Worm (Caenorhabditis elegans) whole organism, late embryonic: ENCODE results near the gene grl-10.

Experiments used
- C38D4.7 ChIP-seq: fragments of 200-800 bp; sonication (Bioruptor generic); optimal IDR thresholded peaks from 2 replicates; lab custom pipeline; 2018; ENCODE audit warnings: mild to moderate bottlenecking, missing genetic modification characterization, moderate library complexity, missing compliant biosample characterization
- F13H6.1 ChIP-seq: sonication (generic microtip); optimal IDR thresholded peaks from 2 replicates; lab custom pipeline; 2016; ENCODE audit warnings: missing genetic modification characterization, missing compliant biosample characterization
- K09A11.1 ChIP-seq: sonication (generic microtip); optimal IDR thresholded peaks from 2 replicates; lab custom pipeline; 2017; ENCODE audit warnings: antibody characterized with exemption, mild to moderate bottlenecking, missing genetic modification characterization, missing compliant biosample characterization; ENCODE audit not compliant: insufficient read depth
- T23F11.4 ChIP-seq: fragments of 200-800 bp; sonication (Bioruptor generic); optimal IDR thresholded peaks from 2 replicates; lab custom pipeline; 2018; ENCODE audit warnings: mild to moderate bottlenecking, missing genetic modification characterization, missing compliant biosample characterization
- Y22D7AL.16 ChIP-seq: sonication (generic microtip); optimal IDR thresholded peaks from 2 replicates; lab custom pipeline; 2016; ENCODE audit warnings: missing genetic modification characterization, missing compliant biosample characterization
- ahr-1 ChIP-seq: sonication (generic microtip); optimal IDR thresholded peaks from 2 replicates; lab custom pipeline; 2016; ENCODE audit warnings: missing genetic modification characterization, missing compliant biosample characterization
- ceh-18 ChIP-seq: sonication (generic microtip); optimal IDR thresholded peaks from 2 replicates; lab custom pipeline; 2016; ENCODE audit warnings: missing genetic modification characterization, missing compliant biosample characterization
- ceh-24 ChIP-seq: sonication (generic microtip); optimal IDR thresholded peaks from 2 replicates; lab custom pipeline; 2016; ENCODE audit warnings: mild to moderate bottlenecking, missing genetic modification characterization, missing compliant biosample characterization
- ceh-31 ChIP-seq: sonication (generic microtip); optimal IDR thresholded peaks from 2 replicates; lab custom pipeline; 2016; ENCODE audit warnings: missing genetic modification characterization, missing compliant biosample characterization
- ceh-34 ChIP-seq: sonication (generic microtip); optimal IDR thresholded peaks from 2 replicates; lab custom pipeline; 2016; ENCODE audit warnings: mild to moderate bottlenecking, missing genetic modification characterization, missing compliant biosample characterization
- ceh-48 ChIP-seq: sonication (generic microtip); optimal IDR thresholded peaks from 2 replicates; lab custom pipeline; 2016; ENCODE audit warnings: missing genetic modification characterization, inconsistent platforms, missing compliant biosample characterization
- che-1 ChIP-seq: sonication (generic microtip); optimal IDR thresholded peaks from 2 replicates; lab custom pipeline; 2016; ENCODE audit warnings: mild to moderate bottlenecking, missing genetic modification characterization, missing compliant biosample characterization
- dmd-4 ChIP-seq: sonication (generic microtip); optimal IDR thresholded peaks from 2 replicates; lab custom pipeline; 2016; ENCODE audit warnings: borderline replicate concordance, missing genetic modification characterization, missing compliant biosample characterization
- fax-1 ChIP-seq: sonication (generic microtip); optimal IDR thresholded peaks from 2 replicates; lab custom pipeline; 2016; ENCODE audit warnings: missing genotype, missing genetic modification characterization, missing compliant biosample characterization
- gmeb-2 ChIP-seq: sonication (generic microtip); optimal IDR thresholded peaks from 2 replicates; lab custom pipeline; 2016; ENCODE audit warnings: missing genetic modification characterization, inconsistent platforms, missing compliant biosample characterization
- hlh-13 ChIP-seq: fragments of 200-800 bp; sonication (Bioruptor generic); optimal IDR thresholded peaks from 2 replicates; lab custom pipeline; 2018; ENCODE audit warnings: mild to moderate bottlenecking, missing genetic modification characterization, missing compliant biosample characterization
- hlh-30 ChIP-seq: sonication (generic microtip); optimal IDR thresholded peaks from 2 replicates; lab custom pipeline; 2017; ENCODE audit warnings: antibody characterized with exemption, missing genetic modification characterization, missing compliant biosample characterization; ENCODE audit not compliant: insufficient read depth
- madf-2 ChIP-seq: sonication (generic microtip); optimal IDR thresholded peaks from 2 replicates; lab custom pipeline; 2017; ENCODE audit warnings: missing genetic modification characterization, missing compliant biosample characterization
- mec-3 ChIP-seq: sonication (generic microtip); optimal IDR thresholded peaks from 2 replicates; lab custom pipeline; 2016; ENCODE audit warnings: borderline replicate concordance, missing genetic modification characterization, missing compliant biosample characterization
- nfya-1 ChIP-seq: sonication (generic microtip); optimal IDR thresholded peaks from 2 replicates; lab custom pipeline; 2017; ENCODE audit warnings: missing genetic modification characterization, mild to moderate bottlenecking, missing compliant biosample characterization, antibody characterized with exemption, moderate library complexity
- nhr-11 ChIP-seq: fragments of 150-350 bp; optimal IDR thresholded peaks from 2 replicates; lab custom pipeline; 2014; ENCODE audit warnings: missing biosample characterization, missing genetic modification characterization
- pha-2 ChIP-seq: sonication (generic microtip); optimal IDR thresholded peaks from 2 replicates; lab custom pipeline; 2017; ENCODE audit warnings: mild to moderate bottlenecking, missing genetic modification characterization, missing compliant biosample characterization
- pha-4 ChIP-seq: fragments of 150-350 bp; optimal IDR thresholded peaks from 2 replicates; lab custom pipeline; 2018; ENCODE audit warnings: missing biosample characterization, missing genetic modification reagents, missing genetic modification characterization
- pros-1 ChIP-seq: fragments of 150-350 bp; optimal IDR thresholded peaks from 2 replicates; lab custom pipeline; 2014; ENCODE audit warnings: missing biosample characterization, missing genetic modification reagents, missing genetic modification characterization
- sdc-2 ChIP-seq: sonication (generic microtip); optimal IDR thresholded peaks from 2 replicates; lab custom pipeline; 2016; ENCODE audit warnings: missing genotype, missing genetic modification characterization, missing compliant biosample characterization
- sox-4 ChIP-seq: sonication (generic microtip); optimal IDR thresholded peaks from 2 replicates; lab custom pipeline; 2017; ENCODE audit warnings: mild to moderate bottlenecking, missing genetic modification characterization, inconsistent platforms, missing compliant biosample characterization
- tbx-2 ChIP-seq: sonication (generic microtip); optimal IDR thresholded peaks from 2 replicates; lab custom pipeline; 2016; ENCODE audit warnings: missing genetic modification characterization, missing compliant biosample characterization
- ttx-3 ChIP-seq: sonication (generic microtip); optimal IDR thresholded peaks from 2 replicates; lab custom pipeline; 2016; ENCODE audit warnings: missing genetic modification reagents, missing genetic modification characterization, missing compliant biosample characterization
- unc-3 ChIP-seq, 2 experiments: fragments of 200-800 bp in 1 of 2; sonication (Bioruptor generic) in 1 of 2; sonication (generic microtip) in 1 of 2; conservative IDR thresholded peaks in 1 of 2; optimal IDR thresholded peaks in 1 of 2; 2 replicates each; pipeline versions ENCODE4 v1.3.6 to Lab custom; 2016 to 2022; ENCODE audit warnings: missing compliant biosample characterization in 2 of 2, missing genetic modification characterization in 2 of 2, missing genetic modification reagents in 1 of 2
- unc-86 ChIP-seq: sonication (generic microtip); optimal IDR thresholded peaks from 2 replicates; lab custom pipeline; 2016; ENCODE audit warnings: missing genetic modification characterization, missing compliant biosample characterization
- ztf-16 ChIP-seq: sonication (generic microtip); optimal IDR thresholded peaks from 2 replicates; lab custom pipeline; 2017; ENCODE audit warnings: missing genetic modification characterization, missing compliant biosample characterization

Gene grl-10

DNA sequence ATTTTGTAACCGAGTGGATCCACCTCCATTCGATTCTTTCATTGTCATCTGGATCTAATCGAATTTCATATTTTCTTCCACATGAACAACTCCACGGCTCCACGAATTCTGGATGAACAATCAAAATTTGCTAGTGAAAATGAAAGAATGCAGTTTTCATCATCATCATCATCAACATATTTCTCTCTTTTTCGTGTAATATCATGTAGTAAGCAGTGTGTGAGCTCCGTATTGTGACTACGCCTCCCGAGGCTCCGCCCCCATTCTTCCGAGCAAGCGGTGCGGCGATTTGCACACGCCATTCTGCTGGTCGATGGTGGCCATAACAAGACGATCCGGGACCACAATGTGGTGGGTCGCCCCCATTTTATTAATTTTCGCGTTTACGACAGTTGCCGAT is 23.7 kb downstream of the grl-10 start, which contains the start of gene ZK742.7:
Gene ZK742.7 (plus strand): TSS at position 301 of the 400 bp plus-strand sequence.
- TF ChIP-seq gmeb-2 (no peak), nhr-11 (tag; lab: Kevin White, UChicago) (no peak), tbx-2 (tag; lab: Kevin White, UChicago) (no peak), Y22D7AL.16 (tag; lab: Kevin White, UChicago) (no peak), pros-1 (no peak)

DNA sequence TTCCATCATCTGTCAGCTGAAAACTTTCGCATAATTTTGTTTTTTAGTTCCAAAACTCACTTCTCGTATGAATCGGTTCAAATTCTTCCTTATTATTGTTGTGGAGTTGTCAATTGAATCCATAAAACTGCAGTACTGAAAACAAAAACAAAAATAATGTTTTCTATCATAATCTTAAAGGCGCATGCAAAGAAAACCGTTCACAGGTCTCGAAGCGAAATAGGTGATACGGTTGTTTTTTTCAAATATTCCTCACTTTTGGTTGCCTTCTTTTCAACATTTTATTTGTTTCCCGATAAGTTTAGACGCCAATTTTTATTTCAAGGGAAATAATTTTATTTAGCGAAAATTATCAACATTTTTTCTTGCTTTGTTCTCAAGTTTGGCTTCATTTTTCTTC is 29.2 kb downstream of the grl-10 start:
- TF ChIP-seq nfya-1 (tag; lab: Kevin White, UChicago) = no peak
- TF ChIP-seq ceh-18 = no peak
- no peak for TF ChIP-seq hlh-13 (GFP tag; lab: Kevin White, UChicago)
- no peak for TF ChIP-seq ceh-48 (tag; lab: Kevin White, UChicago)
- TF ChIP-seq dmd-4 (tag; lab: Kevin White, UChicago) = no peak
- TF ChIP-seq gmeb-2 = no peak

DNA sequence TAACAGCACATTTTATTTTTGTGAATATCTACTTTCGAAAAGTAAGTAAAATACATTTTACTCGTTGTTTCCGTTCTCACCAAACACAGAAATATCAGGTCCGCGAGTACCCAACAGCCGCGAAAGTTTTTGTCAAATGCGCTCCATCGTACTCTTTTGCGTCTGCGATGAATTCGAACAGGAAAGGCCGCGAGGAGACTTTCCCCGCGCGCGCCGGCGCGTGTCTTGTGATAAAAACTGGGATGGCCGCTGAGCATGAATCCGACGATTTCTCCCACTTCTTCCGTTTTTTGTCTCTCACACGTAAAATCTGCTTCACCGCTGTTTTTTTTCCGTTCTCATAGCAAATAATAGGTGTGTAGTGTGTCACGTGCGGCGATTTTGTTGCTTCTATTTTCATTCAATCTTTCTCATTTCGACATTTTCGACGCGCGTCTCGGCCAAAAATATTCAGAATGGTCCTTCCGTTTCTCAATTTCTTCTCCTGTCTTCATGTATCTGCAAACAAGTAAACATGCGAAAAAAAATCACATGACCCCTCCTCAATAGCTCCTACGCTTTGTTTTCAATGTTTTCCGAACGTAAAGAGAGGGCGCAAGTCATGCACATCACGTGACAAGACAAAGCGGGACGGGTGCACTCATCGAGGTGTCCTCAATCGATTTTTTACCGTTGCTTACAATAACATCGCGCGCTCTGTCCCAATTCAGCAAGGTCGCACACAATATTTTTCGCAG is 29.9 kb downstream of the grl-10 start, which contains the start of gene uvs-1:
Gene uvs-1 (minus strand): TSS at position 145 of the 737 bp plus-strand sequence.
- TF ChIP-seq hlh-30 (peak; percentile 94), tbx-2 (tag; lab: Kevin White, UChicago) (peak; percentile 60), fax-1 (tag; lab: Kevin White, UChicago) (no peak), ceh-34 (peak; percentile 1), ceh-31 (peak; percentile 41), pha-2 (peak; percentile 13), T23F11.4 (no peak)
- TF ChIP-seq, all 69 proteins: peak for 5

DNA sequence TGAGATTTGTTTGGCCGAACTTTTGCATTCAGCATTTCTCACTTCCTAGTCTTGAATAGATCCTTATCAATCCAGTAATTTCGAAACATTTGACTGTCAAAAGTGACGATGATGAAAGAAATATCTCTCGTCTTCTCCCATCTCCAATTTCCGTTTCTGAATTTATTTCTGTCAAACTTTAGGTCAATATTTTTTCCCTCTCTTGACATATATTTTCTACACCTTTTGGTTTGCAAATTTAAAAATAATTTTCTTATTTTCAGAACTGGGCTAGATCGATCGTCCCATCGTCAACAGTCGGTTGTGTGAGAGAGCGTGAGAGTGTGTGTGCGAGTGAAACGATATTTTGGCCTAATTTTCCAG is 30.4 kb downstream of the grl-10 start, which contains the start of gene xpo-1:
Gene xpo-1 (plus strand): TSS at position 264 of the 363 bp plus-strand sequence.
- TF ChIP-seq F13H6.1 (tag; lab: Kevin White, UChicago) (no peak), nfya-1 (tag; lab: Kevin White, UChicago) (no peak)

- TF ChIP-seq ttx-3 (tag; lab: Kevin White, UChicago) = no peak
- TF ChIP-seq ztf-16 (tag; lab: Kevin White, UChicago) = no peak
- TF ChIP-seq dmd-4 (tag; lab: Kevin White, UChicago) = no peak
- no peak for TF ChIP-seq madf-2 (tag; lab: Kevin White, UChicago)
- no peak for TF ChIP-seq ceh-31
- no peak for TF ChIP-seq K09A11.1 (tag; lab: Kevin White, UChicago)
- TF ChIP-seq che-1 = no peak
- TF ChIP-seq ceh-18 = no peak
- TF ChIP-seq pha-4 = no peak
- no peak for TF ChIP-seq pros-1
- no peak for TF ChIP-seq ahr-1
- TF ChIP-seq unc-86 (tag; lab: Kevin White, UChicago) = no peak
- no peak for TF ChIP-seq C38D4.7
- no peak for TF ChIP-seq ceh-24
- no peak for TF ChIP-seq hlh-13 (GFP tag; lab: Kevin White, UChicago)
- TF ChIP-seq mec-3 (tag; lab: Kevin White, UChicago) = no peak
Observed at ce11 chrV:7806629-7807028, 32.3 kb downstream of the grl-10 start.

ce11 chrV:7808444-7808843 is 34.1 kb downstream of the grl-10 start:
- TF ChIP-seq sdc-2 (tag; lab: Kevin White, UChicago) = no peak
- no peak for TF ChIP-seq K09A11.1 (tag; lab: Kevin White, UChicago)
- no peak for TF ChIP-seq T23F11.4
- TF ChIP-seq ttx-3 (tag; lab: Kevin White, UChicago) = no peak
- no peak for TF ChIP-seq dmd-4 (tag; lab: Kevin White, UChicago)
- no peak for TF ChIP-seq sox-4
- no peak for TF ChIP-seq unc-3 (GFP tag; conservative IDR thresholded peaks at IDR 0.05; lab: Robert Waterston, UW)
- no peak for TF ChIP-seq unc-3 (tag; optimal IDR thresholded peaks at IDR 0.05; lab: Kevin White, UChicago)
- no peak for TF ChIP-seq ztf-16 (tag; lab: Kevin White, UChicago)
- TF ChIP-seq che-1 = no peak
